Fruit fly (Drosophila melanogaster) whole organism, wandering third instar larva: ENCODE measurements around the gene CG42828.

Experiments used
- Abd-B ChIP-seq: fragments of >200 bp; optimal IDR thresholded peaks from 2 replicates; lab custom pipeline; 2017; ENCODE audit warnings: missing biosample characterization, missing genetic modification characterization
- CG9705 ChIP-seq: fragments of 200-800 bp; sonication (Bioruptor generic); optimal IDR thresholded peaks from 2 replicates; lab custom pipeline; 2018; ENCODE audit warnings: missing biosample characterization, mild to moderate bottlenecking, missing genetic modification characterization
- CrebA ChIP-seq: fragments of 200-800 bp; sonication (Bioruptor generic); optimal IDR thresholded peaks from 2 replicates; lab custom pipeline; 2016; ENCODE audit warnings: missing biosample characterization, mild to moderate bottlenecking, missing genetic modification characterization, borderline replicate concordance
- Dfd ChIP-seq: fragments of >200 bp; optimal IDR thresholded peaks from 2 replicates; lab custom pipeline; 2017; ENCODE audit warnings: missing biosample characterization, missing genetic modification characterization
- Hnf4 ChIP-seq: fragments of 200-800 bp; sonication (Bioruptor generic); optimal IDR thresholded peaks from 2 replicates; lab custom pipeline; 2016; ENCODE audit warnings: missing biosample characterization, mild to moderate bottlenecking, missing genetic modification characterization
- br ChIP-seq: fragments of 200-800 bp; sonication (Bioruptor generic); optimal IDR thresholded peaks from 2 replicates; lab custom pipeline; 2016; ENCODE audit warnings: missing biosample characterization, missing genetic modification characterization
- dsf ChIP-seq: sonication (Bioruptor generic); optimal IDR thresholded peaks from 2 replicates; lab custom pipeline; 2016; ENCODE audit warnings: missing biosample characterization, missing genetic modification characterization, borderline replicate concordance
- foxo ChIP-seq, 2 experiments: fragments of 200-800 bp; sonication (Bioruptor generic); optimal IDR thresholded peaks; 2 replicates in 1 of 2; 3 replicates in 1 of 2; lab custom pipeline; 2016 to 2017; ENCODE audit warnings: missing biosample characterization in 2 of 2, missing genetic modification characterization in 2 of 2
- h ChIP-seq: fragments of 200-800 bp; sonication (Bioruptor generic); optimal IDR thresholded peaks from 3 replicates; lab custom pipeline; 2016; ENCODE audit warnings: missing biosample characterization, mild to moderate bottlenecking, missing genetic modification characterization
- jim ChIP-seq: fragments of 175-275, 200-325 bp; sonication (Bioruptor generic); optimal IDR thresholded peaks from 2 replicates; lab custom pipeline; 2016; ENCODE audit warnings: missing biosample characterization, mild to moderate bottlenecking, missing genetic modification characterization
- psq ChIP-seq: fragments of 200-800 bp; sonication (Bioruptor generic); optimal IDR thresholded peaks from 3 replicates; lab custom pipeline; 2017; ENCODE audit warnings: missing biosample characterization, mild to moderate bottlenecking, missing genetic modification characterization, moderate library complexity
- sage ChIP-seq: fragments of 200-800 bp; sonication (Bioruptor generic); optimal IDR thresholded peaks from 2 replicates; lab custom pipeline; 2016; ENCODE audit warnings: missing biosample characterization, mild to moderate bottlenecking, missing genetic modification characterization
- tai ChIP-seq: sonication (Bioruptor generic); optimal IDR thresholded peaks from 2 replicates; lab custom pipeline; 2016; ENCODE audit warnings: missing biosample characterization, missing genetic modification characterization

- TF ChIP-seq CG9705, result peak; percentile 17
- peak in 1 of 2 experiments; percentile 67 for TF ChIP-seq foxo (GFP tag; optimal IDR thresholded peaks at IDR 0.05; lab: Kevin White, UChicago)
- peak; percentile 8 for TF ChIP-seq sage
- TF ChIP-seq h, result peak; percentile 82
- no peak for TF ChIP-seq Dfd (GFP tag; lab: Kevin White, UChicago)
- no peak for TF ChIP-seq psq (GFP tag; lab: Kevin White, UChicago)
- TF ChIP-seq jim (GFP tag; lab: Kevin White, UChicago), result no peak
- peak; percentile 40 for TF ChIP-seq br
- TF ChIP-seq CrebA (GFP tag; lab: Kevin White, UChicago), result no peak
- no peak for TF ChIP-seq Abd-B (GFP tag; lab: Kevin White, UChicago)
- TF ChIP-seq dsf, result no peak
- peak; percentile 79 for TF ChIP-seq tai (GFP tag; lab: Kevin White, UChicago)
- TF ChIP-seq Hnf4, result peak; percentile 38
Observed at dm6 chr3R:23334866-23335265, 38.6 kb upstream of the CG42828 start.
